Worm (Caenorhabditis elegans): ENCODE results near the gene gei-14.

Gene gei-14

ce11 chrII:8267679-8268078, 8.4 kb downstream of the gei-14 start:
- no peak for TF ChIP-seq pes-1 (GFP tag; IDR thresholded peaks at IDR 0.05)
- no peak for TF ChIP-seq tbx-11 (GFP tag; IDR thresholded peaks at IDR 0.05)
- no peak for TF ChIP-seq hmbx-1 (tag; optimal IDR thresholded peaks at IDR 0.05)
- TF ChIP-seq flt-1 (GFP tag; IDR thresholded peaks at IDR 0.05) = no peak
- TF ChIP-seq F13C5.2 (tag; optimal IDR thresholded peaks at IDR 0.05) = no peak
- TF ChIP-seq tra-4 (tag; optimal IDR thresholded peaks at IDR 0.05) = no peak
- no peak for TF ChIP-seq ceh-36 (tag; optimal IDR thresholded peaks at IDR 0.05)
- no peak for TF ChIP-seq hmg-4 (GFP tag; optimal IDR thresholded peaks at IDR 0.05)

DNA sequence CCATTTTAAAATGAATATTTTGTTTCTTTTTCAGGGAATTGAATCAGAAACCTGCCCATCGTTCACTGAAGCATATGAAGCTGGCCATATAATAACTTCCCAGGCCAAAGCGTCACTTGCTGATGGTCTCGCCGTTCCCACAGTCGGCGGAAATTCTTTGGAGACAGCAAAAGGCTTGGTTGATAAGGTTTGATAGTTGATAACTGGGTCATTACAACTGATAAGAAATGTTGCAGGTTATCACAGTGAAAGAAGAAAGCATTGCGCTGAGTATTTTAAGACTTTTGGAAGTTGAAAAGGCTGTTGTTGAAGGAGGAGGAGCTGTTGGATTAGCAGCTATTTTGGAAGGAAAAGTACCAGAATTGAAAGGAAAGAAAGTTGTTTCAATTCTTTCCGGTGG, 9.5 kb downstream of the gei-14 start:
- TF ChIP-seq sea-1 (GFP tag; conservative IDR thresholded peaks at IDR 0.05) = no peak

- TF ChIP-seq B0310.2 (tag; optimal IDR thresholded peaks at IDR 0.05) (no peak), ets-7 (tag; optimal IDR thresholded peaks at IDR 0.05) (no peak), hmbx-1 (tag; optimal IDR thresholded peaks at IDR 0.05) (no peak), hnd-1 (tag; optimal IDR thresholded peaks at IDR 0.05) (no peak), aly-1 (tag; optimal IDR thresholded peaks at IDR 0.05) (no peak)
Measured at ce11 chrII:8264619-8265018, 11.4 kb downstream of the gei-14 start, which contains the start of gene srdh-1. Gene srdh-1 (plus strand): TSS chrII:8264661.

DNA sequence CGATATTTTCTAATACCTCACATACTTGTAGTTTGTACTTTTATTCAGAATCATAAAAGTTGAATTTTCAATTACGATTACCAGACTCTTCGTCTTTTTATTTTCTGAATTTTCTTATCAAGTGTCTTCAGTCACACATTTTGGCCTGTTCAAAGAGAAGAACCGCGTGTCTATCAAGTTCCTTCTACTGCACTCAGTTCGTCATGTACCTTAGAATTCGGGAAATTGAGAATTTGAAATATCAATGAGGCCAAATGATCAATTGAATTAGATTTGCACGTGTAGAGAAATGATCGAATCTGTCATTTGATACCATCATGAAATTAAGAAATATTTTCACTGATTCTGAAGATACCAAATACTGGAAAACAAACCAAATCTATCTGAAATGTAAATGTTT, 12.5 kb downstream of the gei-14 start:
- no peak for TF ChIP-seq hmg-4 (GFP tag; optimal IDR thresholded peaks at IDR 0.05)
- TF ChIP-seq tbx-11 (GFP tag; IDR thresholded peaks at IDR 0.05) = no peak
- TF ChIP-seq scrt-1 (GFP tag; IDR thresholded peaks at IDR 0.05) = no peak
- TF ChIP-seq B0310.2 (tag; optimal IDR thresholded peaks at IDR 0.05) = no peak
- TF ChIP-seq pes-1 (GFP tag; IDR thresholded peaks at IDR 0.05) = no peak
- no peak for TF ChIP-seq tbx-37 (GFP tag; conservative IDR thresholded peaks at IDR 0.05)
- no peak for TF ChIP-seq tra-4 (tag; optimal IDR thresholded peaks at IDR 0.05)
- TF ChIP-seq sea-1 (GFP tag; conservative IDR thresholded peaks at IDR 0.05) = no peak
- no peak for TF ChIP-seq F13C5.2 (tag; optimal IDR thresholded peaks at IDR 0.05)
- no peak for TF ChIP-seq aly-1 (tag; optimal IDR thresholded peaks at IDR 0.05)
- TF ChIP-seq hmbx-1 (tag; optimal IDR thresholded peaks at IDR 0.05) = no peak
- no peak for TF ChIP-seq hnd-1 (tag; optimal IDR thresholded peaks at IDR 0.05)
- TF ChIP-seq ceh-13 (GFP tag; optimal IDR thresholded peaks at IDR 0.05) = no peak
- no peak for TF ChIP-seq ama-1 (optimal IDR thresholded peaks at IDR 0.05)
- no peak for TF ChIP-seq ceh-36 (tag; optimal IDR thresholded peaks at IDR 0.05)
- TF ChIP-seq ets-7 (tag; optimal IDR thresholded peaks at IDR 0.05) = no peak
- TF ChIP-seq flt-1 (GFP tag; IDR thresholded peaks at IDR 0.05) = no peak

- TF ChIP-seq tbx-37 (GFP tag; conservative IDR thresholded peaks at IDR 0.05) = no peak
- no peak for TF ChIP-seq aly-1 (tag; optimal IDR thresholded peaks at IDR 0.05)
- TF ChIP-seq hmg-4 (GFP tag; optimal IDR thresholded peaks at IDR 0.05) = no peak
- TF ChIP-seq tbx-11 (GFP tag; IDR thresholded peaks at IDR 0.05) = no peak
- TF ChIP-seq sea-1 (GFP tag; conservative IDR thresholded peaks at IDR 0.05) = no peak
- TF ChIP-seq pes-1 (GFP tag; IDR thresholded peaks at IDR 0.05) = no peak
- TF ChIP-seq hmbx-1 (tag; optimal IDR thresholded peaks at IDR 0.05) = no peak
Measured at ce11 chrII:8259674-8260073, 16.4 kb downstream of the gei-14 start.

- TF ChIP-seq tbx-37 (GFP tag; conservative IDR thresholded peaks at IDR 0.05) = no peak
- no peak for TF ChIP-seq hmg-4 (GFP tag; optimal IDR thresholded peaks at IDR 0.05)
- no peak for TF ChIP-seq flt-1 (GFP tag; IDR thresholded peaks at IDR 0.05)
- no peak for TF ChIP-seq tra-4 (tag; optimal IDR thresholded peaks at IDR 0.05)
- no peak for TF ChIP-seq aly-1 (tag; optimal IDR thresholded peaks at IDR 0.05)
- TF ChIP-seq hnd-1 (tag; optimal IDR thresholded peaks at IDR 0.05) = no peak
- no peak for TF ChIP-seq ceh-36 (tag; optimal IDR thresholded peaks at IDR 0.05)
- no peak for TF ChIP-seq pes-1 (GFP tag; IDR thresholded peaks at IDR 0.05)
- TF ChIP-seq scrt-1 (GFP tag; IDR thresholded peaks at IDR 0.05) = no peak
- no peak for TF ChIP-seq ets-7 (tag; optimal IDR thresholded peaks at IDR 0.05)
Measured at ce11 chrII:8259038-8259437, 17.0 kb downstream of the gei-14 start, which contains the start of gene F35C11.6. Gene F35C11.6 (minus strand): TSS chrII:8259138.

- TF ChIP-seq aly-1 (tag; optimal IDR thresholded peaks at IDR 0.05) = no peak
- no peak for TF ChIP-seq ceh-36 (tag; optimal IDR thresholded peaks at IDR 0.05)
- no peak for TF ChIP-seq pes-1 (GFP tag; IDR thresholded peaks at IDR 0.05)
- no peak for TF ChIP-seq tbx-11 (GFP tag; IDR thresholded peaks at IDR 0.05)
- no peak for TF ChIP-seq tra-4 (tag; optimal IDR thresholded peaks at IDR 0.05)
- no peak for TF ChIP-seq sea-1 (GFP tag; conservative IDR thresholded peaks at IDR 0.05)
Measured at ce11 chrII:8256013-8256412, 20.0 kb downstream of the gei-14 start, which contains the start of gene F35C11.7. Gene F35C11.7 (plus strand): TSS chrII:8256313.

DNA sequence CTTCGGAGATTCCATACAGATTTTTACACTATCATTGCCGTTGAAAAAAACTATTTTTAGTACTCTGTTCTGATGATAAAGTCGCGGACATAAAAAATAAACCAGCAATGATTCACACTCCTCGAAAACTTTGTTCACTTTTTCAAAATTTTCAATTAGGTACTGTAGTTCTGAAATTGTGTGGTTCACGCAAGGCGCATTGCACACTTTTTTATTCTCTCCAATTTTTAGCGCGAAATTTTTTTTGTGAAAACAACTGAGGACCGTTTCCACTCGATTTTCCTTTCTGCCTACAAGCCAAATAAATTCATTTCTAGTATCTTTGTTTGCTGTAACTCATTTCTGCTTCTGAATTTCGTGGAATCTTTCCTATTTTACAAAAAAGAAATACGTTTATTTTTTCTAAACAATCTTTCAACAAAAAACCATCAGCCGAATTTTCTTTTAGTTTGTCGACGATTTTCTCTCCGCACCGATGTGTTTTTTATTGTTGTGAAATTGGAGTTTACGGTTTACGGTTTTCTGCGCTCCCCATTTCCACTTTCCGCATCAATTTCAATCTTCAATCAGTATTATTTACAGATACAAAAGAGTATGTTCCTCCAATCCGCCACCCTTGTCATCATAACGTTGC, 22.8 kb downstream of the gei-14 start, which contains the start of gene F35C11.5:
TSS of gene F35C11.5 (plus strand) at position 584 of the 634 bp plus-strand sequence.
- TF ChIP-seq B0310.2 (tag; optimal IDR thresholded peaks at IDR 0.05) (no peak), hmg-4 (GFP tag; optimal IDR thresholded peaks at IDR 0.05) (no peak), ets-7 (tag; optimal IDR thresholded peaks at IDR 0.05) (no peak), flt-1 (GFP tag; IDR thresholded peaks at IDR 0.05) (no peak), F13C5.2 (tag; optimal IDR thresholded peaks at IDR 0.05) (no peak), tbx-11 (GFP tag; IDR thresholded peaks at IDR 0.05) (no peak), pes-1 (GFP tag; IDR thresholded peaks at IDR 0.05) (no peak), tbx-37 (GFP tag; conservative IDR thresholded peaks at IDR 0.05) (no peak), ceh-36 (tag; optimal IDR thresholded peaks at IDR 0.05) (no peak), hmbx-1 (tag; optimal IDR thresholded peaks at IDR 0.05) (no peak), aly-1 (tag; optimal IDR thresholded peaks at IDR 0.05) (no peak), tra-4 (tag; optimal IDR thresholded peaks at IDR 0.05) (no peak)
